Fruit fly (Drosophila melanogaster): ENCODE data around the gene CG14879.

DNA sequence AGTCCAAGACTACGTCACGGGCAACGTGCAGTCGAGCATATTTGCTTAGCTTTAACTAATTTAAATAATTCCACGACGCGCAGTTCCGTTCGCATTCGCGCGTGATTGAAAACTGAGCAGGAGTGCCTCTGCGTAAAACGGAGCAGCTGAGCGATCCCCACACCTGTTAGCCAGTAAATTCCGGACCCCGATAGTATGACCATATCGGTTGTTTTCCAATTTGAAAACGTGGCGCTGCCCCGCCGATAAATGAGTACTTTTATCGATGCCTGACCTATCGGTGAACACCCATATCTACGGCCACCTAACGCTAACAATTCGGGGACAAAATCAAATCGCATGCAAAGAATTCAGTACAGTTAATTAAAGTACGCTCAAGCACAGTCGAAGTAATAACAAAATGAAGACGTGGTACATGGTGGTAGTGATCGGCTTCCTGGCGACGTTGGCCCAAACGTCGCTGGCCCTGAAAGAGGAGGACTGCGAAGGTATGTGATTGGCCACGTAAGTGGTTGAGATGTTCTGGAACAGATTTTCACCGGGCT is at the start of gene CG14879, which contains the start of gene Manf:
- TF ChIP-seq Myc (optimal IDR thresholded peaks at IDR 0.05) (no peak), Sin3A (optimal IDR thresholded peaks at IDR 0.05) (no peak), h (optimal IDR thresholded peaks at IDR 0.05) (no peak), ttk (optimal IDR thresholded peaks at IDR 0.05) (no peak), psq (optimal IDR thresholded peaks at IDR 0.05) (no peak)

Data from Kc167 (cell line).